Worm (Caenorhabditis elegans) whole organism, mixed stage, embryonic: ENCODE data around the gene srx-82.
A peak's percentile ranks its signal among the peaks of the same experiment; 100 is the strongest.

Source experiments
- M03D4.4 ChIP-seq: sonication (generic microtip); optimal IDR thresholded peaks from 2 replicates; lab custom pipeline; 2017; ENCODE audit warnings: mild to moderate bottlenecking, missing genetic modification characterization, missing compliant biosample characterization
- bed-3 ChIP-seq: fragments of 200-800 bp; sonication (Bioruptor generic); optimal IDR thresholded peaks from 3 replicates; lab custom pipeline; 2018; ENCODE audit warnings: mild to moderate bottlenecking, missing genetic modification characterization, moderate library complexity, missing compliant biosample characterization
- blmp-1 ChIP-seq: fragments of 150-350 bp; optimal IDR thresholded peaks from 2 replicates; lab custom pipeline; 2014; ENCODE audit warnings: missing biosample characterization, missing genetic modification characterization
- ceh-39 ChIP-seq: fragments of 150-350 bp; optimal IDR thresholded peaks from 2 replicates; lab custom pipeline; 2014; ENCODE audit warnings: missing biosample characterization, missing genetic modification characterization
- ceh-83 ChIP-seq: fragments of 200-800 bp; sonication (Bioruptor generic); optimal IDR thresholded peaks from 2 replicates; lab custom pipeline; 2018; ENCODE audit warnings: mild to moderate bottlenecking, missing genetic modification characterization, missing compliant biosample characterization
- ces-1 ChIP-seq: fragments of 150-350 bp; optimal IDR thresholded peaks from 2 replicates; lab custom pipeline; 2014; ENCODE audit warnings: missing biosample characterization, missing genetic modification reagents, missing genetic modification characterization
- cnd-1 ChIP-seq: fragments of 200-800 bp; sonication (Bioruptor generic); optimal IDR thresholded peaks from 2 replicates; lab custom pipeline; 2018; ENCODE audit warnings: mild to moderate bottlenecking, missing genetic modification characterization, missing compliant biosample characterization
- drap-1 ChIP-seq: fragments of 200-800 bp; sonication (Bioruptor generic); optimal IDR thresholded peaks from 3 replicates; lab custom pipeline; 2018; ENCODE audit warnings: mild to moderate bottlenecking, missing genetic modification characterization, missing compliant biosample characterization
- flh-1 ChIP-seq: fragments of 200-800 bp; sonication (Bioruptor generic); optimal IDR thresholded peaks from 2 replicates; lab custom pipeline; 2018; ENCODE audit warnings: mild to moderate bottlenecking, missing genetic modification characterization, moderate library complexity, missing compliant biosample characterization
- ham-2 ChIP-seq: fragments of 200-800 bp; sonication (Bioruptor generic); optimal IDR thresholded peaks from 2 replicates; lab custom pipeline; 2018; ENCODE audit warnings: mild to moderate bottlenecking, missing genetic modification characterization, missing compliant biosample characterization
- hlh-1 ChIP-seq: fragments of 150-350 bp; optimal IDR thresholded peaks from 2 replicates; lab custom pipeline; 2014; ENCODE audit warnings: missing biosample characterization, missing genetic modification reagents, missing genetic modification characterization
- lin-13 ChIP-seq: fragments of 150-350 bp; optimal IDR thresholded peaks from 2 replicates; lab custom pipeline; 2014; ENCODE audit warnings: missing biosample characterization, missing genetic modification characterization
- lin-32 ChIP-seq: fragments of 200-800 bp; sonication (Bioruptor generic); optimal IDR thresholded peaks from 2 replicates; lab custom pipeline; 2018; ENCODE audit warnings: mild to moderate bottlenecking, missing genetic modification characterization, missing compliant biosample characterization
- lsy-2 ChIP-seq: fragments of 150-350 bp; optimal IDR thresholded peaks from 2 replicates; lab custom pipeline; 2014; ENCODE audit warnings: missing biosample characterization, missing genetic modification characterization
- mab-5 ChIP-seq: fragments of 150-350 bp; optimal IDR thresholded peaks from 2 replicates; lab custom pipeline; 2014; ENCODE audit warnings: missing biosample characterization, missing genetic modification characterization
- mep-1 ChIP-seq: fragments of 150-350 bp; optimal IDR thresholded peaks from 2 replicates; lab custom pipeline; 2017; ENCODE audit warnings: missing biosample characterization, missing genetic modification reagents, missing genetic modification characterization, inconsistent platforms
- mls-2 ChIP-seq: sonication (generic microtip); optimal IDR thresholded peaks from 2 replicates; lab custom pipeline; 2016; ENCODE audit warnings: mild to moderate bottlenecking, missing genetic modification characterization, moderate library complexity, missing compliant biosample characterization
- nhr-12 ChIP-seq: fragments of 150-350 bp; optimal IDR thresholded peaks from 2 replicates; lab custom pipeline; 2014; ENCODE audit warnings: missing biosample characterization, missing genetic modification characterization
- nhr-2 ChIP-seq: fragments of 150-350 bp; optimal IDR thresholded peaks from 2 replicates; lab custom pipeline; 2014; ENCODE audit warnings: missing biosample characterization, missing genetic modification characterization
- nhr-237 ChIP-seq: fragments of 150-350 bp; optimal IDR thresholded peaks from 2 replicates; lab custom pipeline; 2014; ENCODE audit warnings: missing biosample characterization, missing genetic modification characterization
- nhr-28 ChIP-seq: fragments of 150-350 bp; optimal IDR thresholded peaks from 2 replicates; lab custom pipeline; 2014; ENCODE audit warnings: missing biosample characterization, missing genetic modification characterization
- nhr-76 ChIP-seq: sonication (generic microtip); optimal IDR thresholded peaks from 2 replicates; lab custom pipeline; 2017; ENCODE audit warnings: missing biosample characterization, missing genetic modification characterization
- pha-4 ChIP-seq: fragments of 150-350 bp; optimal IDR thresholded peaks from 2 replicates; lab custom pipeline; 2018; ENCODE audit warnings: missing biosample characterization, missing genetic modification reagents, missing genetic modification characterization
- snpc-4 ChIP-seq: fragments of 150-350 bp; optimal IDR thresholded peaks from 2 replicates; lab custom pipeline; 2014; ENCODE audit warnings: missing biosample characterization, missing genetic modification characterization
- tbx-8 ChIP-seq: fragments of 200-800 bp; sonication (Bioruptor generic); optimal IDR thresholded peaks from 2 replicates; lab custom pipeline; 2018; ENCODE audit warnings: mild to moderate bottlenecking, missing genetic modification characterization, moderate library complexity, missing compliant biosample characterization
- unc-120 ChIP-seq: sonication (generic microtip); optimal IDR thresholded peaks from 2 replicates; lab custom pipeline; 2017; ENCODE audit warnings: missing genetic modification characterization, missing compliant biosample characterization; ENCODE audit not compliant: poor library complexity, severe bottlenecking
- unc-39 ChIP-seq: fragments of 150-350 bp; optimal IDR thresholded peaks from 2 replicates; lab custom pipeline; 2014; ENCODE audit warnings: missing biosample characterization, missing genetic modification characterization
- unc-62 ChIP-seq: fragments of 150-350 bp; optimal IDR thresholded peaks from 2 replicates; lab custom pipeline; 2014; ENCODE audit warnings: missing biosample characterization, missing genetic modification reagents, missing genetic modification characterization
- ztf-11 ChIP-seq: fragments of 150-350 bp; optimal IDR thresholded peaks from 2 replicates; lab custom pipeline; 2014; ENCODE audit warnings: missing biosample characterization, missing genetic modification characterization

The srx-82 gene

ce11 chrV:11620081-11620480 lies 30.5 kb downstream of the srx-82 start:
- TF ChIP-seq mls-2 (no peak), ces-1 (no peak), bed-3 (GFP tag; lab: Kevin White, UChicago) (no peak), ham-2 (GFP tag; lab: Kevin White, UChicago) (no peak), nhr-76 (tag; lab: Kevin White, UChicago) (no peak), pha-4 (tag; lab: Kevin White, UChicago) (no peak), ceh-83 (no peak)

- no peak for TF ChIP-seq cnd-1 (tag; lab: Kevin White, UChicago)
- TF ChIP-seq nhr-237 (tag; lab: Kevin White, UChicago): no peak
- no peak for TF ChIP-seq M03D4.4
- TF ChIP-seq ham-2 (GFP tag; lab: Kevin White, UChicago): no peak
- TF ChIP-seq hlh-1 (tag; lab: Kevin White, UChicago): no peak
- no peak for TF ChIP-seq nhr-76 (tag; lab: Kevin White, UChicago)
- no peak for TF ChIP-seq ces-1
- no peak for TF ChIP-seq pha-4 (tag; lab: Kevin White, UChicago)
- TF ChIP-seq ztf-11: no peak
- no peak for TF ChIP-seq lin-32 (GFP tag; lab: Kevin White, UChicago)
- TF ChIP-seq ceh-39 (tag; lab: Kevin White, UChicago): no peak
- no peak for TF ChIP-seq unc-120 (tag; lab: Kevin White, UChicago)
- TF ChIP-seq blmp-1 (tag; lab: Kevin White, UChicago): no peak
- TF ChIP-seq lsy-2 (tag; lab: Kevin White, UChicago): no peak
- TF ChIP-seq nhr-28 (tag; lab: Kevin White, UChicago): no peak
- no peak for TF ChIP-seq unc-62
- no peak for TF ChIP-seq lin-13 (tag; lab: Kevin White, UChicago)
- TF ChIP-seq flh-1 (GFP tag; lab: Kevin White, UChicago): no peak
- no peak for TF ChIP-seq tbx-8 (GFP tag; lab: Kevin White, UChicago)
- TF ChIP-seq bed-3 (GFP tag; lab: Kevin White, UChicago): no peak
Observed at ce11 chrV:11621276-11621675, 31.7 kb downstream of the srx-82 start.

- TF ChIP-seq mab-5 (tag; lab: Kevin White, UChicago) (no peak), lin-13 (tag; lab: Kevin White, UChicago) (no peak), unc-39 (tag; lab: Kevin White, UChicago) (no peak), nhr-28 (tag; lab: Kevin White, UChicago) (no peak), ces-1 (peak; percentile 4), mep-1 (tag; lab: Kevin White, UChicago) (no peak), nhr-2 (no peak)
Observed at ce11 chrV:11624954-11625353, 35.4 kb downstream of the srx-82 start.

ce11 chrV:11627837-11628236 lies 38.3 kb downstream of the srx-82 start:
- TF ChIP-seq drap-1 (GFP tag; lab: Kevin White, UChicago): no peak
- no peak for TF ChIP-seq mep-1 (tag; lab: Kevin White, UChicago)
- TF ChIP-seq lin-32 (GFP tag; lab: Kevin White, UChicago): no peak
- TF ChIP-seq bed-3 (GFP tag; lab: Kevin White, UChicago): no peak
- TF ChIP-seq nhr-12 (tag; lab: Kevin White, UChicago): no peak
- no peak for TF ChIP-seq ham-2 (GFP tag; lab: Kevin White, UChicago)
- TF ChIP-seq mls-2: no peak
- TF ChIP-seq ztf-11: no peak
- TF ChIP-seq ceh-83: no peak
- no peak for TF ChIP-seq ces-1
- TF ChIP-seq snpc-4 (tag; lab: Kevin White, UChicago): no peak
- TF ChIP-seq unc-39 (tag; lab: Kevin White, UChicago): no peak
- TF ChIP-seq flh-1 (GFP tag; lab: Kevin White, UChicago): no peak
- TF ChIP-seq unc-62: no peak

- no peak for TF ChIP-seq lin-32 (GFP tag; lab: Kevin White, UChicago)
- TF ChIP-seq nhr-12 (tag; lab: Kevin White, UChicago): no peak
- no peak for TF ChIP-seq snpc-4 (tag; lab: Kevin White, UChicago)
- no peak for TF ChIP-seq pha-4 (tag; lab: Kevin White, UChicago)
- no peak for TF ChIP-seq tbx-8 (GFP tag; lab: Kevin White, UChicago)
- no peak for TF ChIP-seq blmp-1 (tag; lab: Kevin White, UChicago)
Observed at ce11 chrV:11629222-11630026, 39.9 kb downstream of the srx-82 start, which contains the start of gene F35B12.10. TSS of gene F35B12.10 (minus strand) at chrV:11629272.
